Worm (Caenorhabditis elegans): ENCODE data around the gene morc-1.

morc-1 gene

DNA sequence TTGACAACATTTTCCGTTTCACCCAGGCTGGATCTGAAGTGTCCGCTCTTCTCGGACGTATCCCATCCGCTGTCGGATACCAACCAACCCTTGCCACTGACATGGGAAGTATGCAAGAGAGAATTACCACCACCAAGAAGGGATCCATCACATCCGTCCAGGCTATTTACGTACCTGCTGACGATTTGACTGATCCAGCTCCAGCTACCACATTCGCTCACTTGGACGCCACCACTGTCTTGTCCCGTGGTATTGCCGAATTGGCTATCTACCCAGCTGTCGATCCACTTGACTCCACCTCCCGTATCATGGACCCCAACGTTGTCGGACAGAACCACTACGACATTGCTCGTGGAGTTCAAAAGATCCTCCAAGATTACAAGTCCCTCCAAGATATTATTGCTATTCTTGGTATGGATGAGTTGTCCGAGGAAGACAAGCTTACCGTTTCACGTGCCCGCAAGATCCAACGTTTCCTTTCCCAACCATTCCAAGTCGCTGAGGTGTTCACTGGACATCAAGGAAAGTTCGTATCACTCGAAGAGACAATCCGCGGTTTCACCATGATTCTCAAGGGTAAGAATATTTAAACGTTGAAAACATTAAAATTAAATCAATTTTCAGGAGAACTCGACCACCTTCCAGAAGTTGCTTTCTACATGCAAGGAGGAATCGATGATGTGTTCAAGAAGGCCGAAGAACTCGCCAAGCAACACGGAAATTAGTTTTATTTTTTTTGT is 23.0 kb upstream of the morc-1 start:
- no peak for TF ChIP-seq flt-1 (GFP tag; IDR thresholded peaks at IDR 0.05)
- TF ChIP-seq ztf-29 (GFP tag; IDR thresholded peaks at IDR 0.05) = no peak
- no peak for TF ChIP-seq ztf-23 (GFP tag; IDR thresholded peaks at IDR 0.05)
- TF ChIP-seq tab-1 (GFP tag; IDR thresholded peaks at IDR 0.05) = no peak
- TF ChIP-seq med-1 (GFP tag; optimal IDR thresholded peaks at IDR 0.05; ENCODE audit: insufficient read depth) = no peak
- no peak for TF ChIP-seq cog-1 (tag; optimal IDR thresholded peaks at IDR 0.05)
- no peak for TF ChIP-seq T22C8.4 (GFP tag; IDR thresholded peaks at IDR 0.05)
- no peak for TF ChIP-seq klf-2 (GFP tag; conservative IDR thresholded peaks at IDR 0.05)

ce11 chrIII:5228839-5229238 is 22.1 kb upstream of the morc-1 start:
- TF ChIP-seq flt-1 (GFP tag; IDR thresholded peaks at IDR 0.05) (no peak), T22C8.4 (GFP tag; IDR thresholded peaks at IDR 0.05) (no peak), ztf-23 (GFP tag; IDR thresholded peaks at IDR 0.05) (no peak), klf-2 (GFP tag; conservative IDR thresholded peaks at IDR 0.05) (no peak), tab-1 (GFP tag; IDR thresholded peaks at IDR 0.05) (no peak), med-1 (GFP tag; optimal IDR thresholded peaks at IDR 0.05; ENCODE audit: insufficient read depth) (no peak), ztf-29 (GFP tag; IDR thresholded peaks at IDR 0.05) (no peak), ref-1 (GFP tag; conservative IDR thresholded peaks at IDR 0.05) (no peak), cog-1 (tag; optimal IDR thresholded peaks at IDR 0.05) (no peak)

ce11 chrIII:5227831-5228467 is 21.2 kb upstream of the morc-1 start, which contains the start of the genes C34E10.12, C34E10.10 and atp-2:
TSS of gene C34E10.12 (minus strand) at chrIII:5227881.
TSS of gene C34E10.10 (minus strand) at chrIII:5227884.
TSS of gene atp-2 (plus strand) at chrIII:5228417.
- TF ChIP-seq ztf-29 (GFP tag; IDR thresholded peaks at IDR 0.05) (peak; percentile 72), T22C8.4 (GFP tag; IDR thresholded peaks at IDR 0.05) (no peak), ztf-23 (GFP tag; IDR thresholded peaks at IDR 0.05) (peak; percentile 69; the same call in 1 of the 2 replicates), flt-1 (GFP tag; IDR thresholded peaks at IDR 0.05) (no peak; the same call in 1 of the 2 replicates), cog-1 (tag; optimal IDR thresholded peaks at IDR 0.05) (peak; percentile 25), tab-1 (GFP tag; IDR thresholded peaks at IDR 0.05) (no peak), med-1 (GFP tag; optimal IDR thresholded peaks at IDR 0.05; ENCODE audit: insufficient read depth) (peak; percentile 7)

DNA sequence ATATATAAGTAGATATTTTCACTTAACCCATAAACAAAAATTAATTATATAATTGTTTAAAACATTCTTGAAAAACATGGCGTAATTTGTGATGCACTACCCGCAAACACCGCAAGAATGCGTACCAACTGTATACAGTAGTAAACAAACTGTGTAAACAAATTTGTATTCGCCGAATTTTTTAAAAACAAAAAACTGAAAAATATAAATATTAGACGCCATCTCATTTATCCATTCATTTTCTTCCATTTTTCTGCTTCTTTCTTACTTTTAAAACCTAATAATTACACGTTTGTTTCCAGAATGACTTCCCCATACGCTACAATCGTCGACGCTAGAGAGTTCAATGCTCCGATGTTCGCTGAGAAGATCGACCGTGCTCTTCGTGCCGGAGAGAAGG is 18.6 kb upstream of the morc-1 start, which contains the start of gene nex-1:
nex-1 (plus strand) TSS at position 301 of the 400 bp plus-strand sequence.
- TF ChIP-seq tab-1 (GFP tag; IDR thresholded peaks at IDR 0.05) = no peak

- TF ChIP-seq flt-1 (GFP tag; IDR thresholded peaks at IDR 0.05) (no peak), T22C8.4 (GFP tag; IDR thresholded peaks at IDR 0.05) (no peak), ztf-23 (GFP tag; IDR thresholded peaks at IDR 0.05) (no peak), med-1 (GFP tag; optimal IDR thresholded peaks at IDR 0.05; ENCODE audit: insufficient read depth) (no peak), cog-1 (tag; optimal IDR thresholded peaks at IDR 0.05) (no peak), klf-2 (GFP tag; conservative IDR thresholded peaks at IDR 0.05) (no peak), tab-1 (GFP tag; IDR thresholded peaks at IDR 0.05) (no peak), ref-1 (GFP tag; conservative IDR thresholded peaks at IDR 0.05) (no peak), ztf-29 (GFP tag; IDR thresholded peaks at IDR 0.05) (no peak)
Measured at ce11 chrIII:5224908-5225307, 18.2 kb upstream of the morc-1 start.

DNA sequence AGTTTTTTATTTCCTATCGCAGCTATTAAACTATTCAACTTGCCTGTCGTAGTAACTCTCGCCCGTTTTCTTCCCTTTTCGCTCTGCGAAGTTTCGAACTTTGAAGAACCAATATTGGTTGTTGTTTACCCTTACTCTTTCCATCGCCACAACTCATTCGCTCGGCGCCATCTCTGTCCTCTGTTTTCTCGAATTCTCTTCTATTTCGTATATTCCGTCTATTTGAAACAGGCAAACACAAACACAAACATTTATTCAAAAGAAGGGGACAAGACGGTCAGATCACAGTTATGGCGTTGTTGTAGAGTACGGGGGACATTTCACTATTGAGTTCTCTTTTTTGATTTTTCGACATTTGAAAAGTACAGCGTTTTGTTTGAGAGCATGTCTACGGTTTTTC is 16.1 kb upstream of the morc-1 start:
- TF ChIP-seq med-1 (GFP tag; optimal IDR thresholded peaks at IDR 0.05; ENCODE audit: insufficient read depth) = no peak
- TF ChIP-seq ztf-23 (GFP tag; IDR thresholded peaks at IDR 0.05) = no peak
- TF ChIP-seq T22C8.4 (GFP tag; IDR thresholded peaks at IDR 0.05) = no peak
- no peak for TF ChIP-seq tab-1 (GFP tag; IDR thresholded peaks at IDR 0.05)
- no peak for TF ChIP-seq ztf-29 (GFP tag; IDR thresholded peaks at IDR 0.05)
- TF ChIP-seq cog-1 (tag; optimal IDR thresholded peaks at IDR 0.05) = no peak
- TF ChIP-seq ref-1 (GFP tag; conservative IDR thresholded peaks at IDR 0.05) = no peak
- TF ChIP-seq flt-1 (GFP tag; IDR thresholded peaks at IDR 0.05) = no peak
- TF ChIP-seq klf-2 (GFP tag; conservative IDR thresholded peaks at IDR 0.05) = no peak

ce11 chrIII:5221820-5222219 is 15.1 kb upstream of the morc-1 start:
- no peak for TF ChIP-seq flt-1 (GFP tag; IDR thresholded peaks at IDR 0.05)
- TF ChIP-seq cog-1 (tag; optimal IDR thresholded peaks at IDR 0.05) = no peak

DNA sequence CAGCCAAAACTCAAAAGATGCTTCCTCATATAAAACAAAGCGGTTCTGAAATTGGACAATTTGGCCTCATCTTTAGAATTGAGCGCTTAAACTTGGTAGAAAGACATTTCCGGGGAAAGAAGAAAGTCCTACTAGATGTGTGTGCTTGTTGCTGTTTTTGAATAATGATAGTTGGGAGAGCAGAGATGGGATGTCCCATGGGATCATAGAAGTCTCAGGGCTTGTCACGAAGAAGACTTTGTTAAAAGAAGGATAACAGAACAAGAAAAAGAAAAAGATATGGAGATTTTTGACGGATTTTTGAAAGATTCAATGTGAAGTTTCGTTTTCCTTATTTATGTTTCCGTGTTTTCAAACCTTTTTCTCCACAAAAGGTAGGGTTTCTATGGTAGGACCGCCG is 12.0 kb upstream of the morc-1 start, which contains the start of gene ZC155.2:
ZC155.2 (plus strand) TSS at position 301 of the 400 bp plus-strand sequence.
- TF ChIP-seq med-1 (GFP tag; optimal IDR thresholded peaks at IDR 0.05; ENCODE audit: insufficient read depth) (no peak), ztf-29 (GFP tag; IDR thresholded peaks at IDR 0.05) (no peak), T22C8.4 (GFP tag; IDR thresholded peaks at IDR 0.05) (no peak), klf-2 (GFP tag; conservative IDR thresholded peaks at IDR 0.05) (no peak), ref-1 (GFP tag; conservative IDR thresholded peaks at IDR 0.05) (no peak), ztf-23 (GFP tag; IDR thresholded peaks at IDR 0.05) (no peak), flt-1 (GFP tag; IDR thresholded peaks at IDR 0.05) (no peak), tab-1 (GFP tag; IDR thresholded peaks at IDR 0.05) (no peak), cog-1 (tag; optimal IDR thresholded peaks at IDR 0.05) (no peak)

DNA sequence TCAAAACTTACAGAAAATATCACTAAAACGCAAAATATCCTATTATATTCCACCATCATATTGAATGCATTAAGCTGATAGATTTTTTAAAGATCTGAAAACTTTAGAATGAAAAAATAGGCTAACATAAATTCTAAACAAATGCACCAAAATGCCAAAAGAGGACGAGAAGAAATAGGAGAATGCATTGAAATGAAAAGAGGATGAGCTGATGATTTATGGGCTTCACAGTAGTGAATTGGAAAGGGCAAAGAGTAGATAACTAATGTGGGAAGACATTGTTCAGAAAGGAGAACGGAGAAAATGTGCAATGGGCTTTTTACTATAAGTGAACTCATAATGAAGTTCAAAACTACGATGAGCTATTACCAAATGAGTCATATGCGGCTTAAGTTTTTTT is 10.8 kb upstream of the morc-1 start, which contains the start of gene cutl-19:
cutl-19 (minus strand) TSS at position 101 of the 400 bp plus-strand sequence.
- TF ChIP-seq ztf-23 (GFP tag; IDR thresholded peaks at IDR 0.05) (no peak), flt-1 (GFP tag; IDR thresholded peaks at IDR 0.05) (no peak), tab-1 (GFP tag; IDR thresholded peaks at IDR 0.05) (no peak), klf-2 (GFP tag; conservative IDR thresholded peaks at IDR 0.05) (no peak), ref-1 (GFP tag; conservative IDR thresholded peaks at IDR 0.05) (no peak), cog-1 (tag; optimal IDR thresholded peaks at IDR 0.05) (no peak), med-1 (GFP tag; optimal IDR thresholded peaks at IDR 0.05; ENCODE audit: insufficient read depth) (no peak)

- TF ChIP-seq cog-1 (tag; optimal IDR thresholded peaks at IDR 0.05) (no peak), ztf-23 (GFP tag; IDR thresholded peaks at IDR 0.05) (no peak), ztf-29 (GFP tag; IDR thresholded peaks at IDR 0.05) (no peak), med-1 (GFP tag; optimal IDR thresholded peaks at IDR 0.05; ENCODE audit: insufficient read depth) (no peak), tab-1 (GFP tag; IDR thresholded peaks at IDR 0.05) (no peak), ref-1 (GFP tag; conservative IDR thresholded peaks at IDR 0.05) (no peak), klf-2 (GFP tag; conservative IDR thresholded peaks at IDR 0.05) (no peak), flt-1 (GFP tag; IDR thresholded peaks at IDR 0.05) (no peak), T22C8.4 (GFP tag; IDR thresholded peaks at IDR 0.05) (no peak)
Measured at ce11 chrIII:5215375-5215774, 8.7 kb upstream of the morc-1 start, which contains the start of gene ZC155.4. TSS of gene ZC155.4 (minus strand) at chrIII:5215475.
